Worm (Caenorhabditis elegans) whole organism, L4 larva: Measurements from ENCODE around the gene ZC443.2.

Experiments
- D1046.2 ChIP-seq: fragments of 200-800 bp; sonication (Bioruptor generic); IDR thresholded peaks from 2 replicates; pipeline ENCODE4 v1.3.6; 2022; ENCODE audit warnings: missing genetic modification characterization, missing compliant biosample characterization
- F10B5.3 ChIP-seq: sonication (generic microtip); optimal IDR thresholded peaks from 2 replicates; lab custom pipeline; 2016; ENCODE audit warnings: mild to moderate bottlenecking, missing genetic modification characterization, missing compliant biosample characterization
- F44E2.7 ChIP-seq: fragments of 200-800 bp; sonication (Bioruptor generic); IDR thresholded peaks from 2 replicates; pipeline ENCODE4 v2.1.2; 2022; ENCODE audit warnings: missing genetic modification characterization, missing compliant biosample characterization
- F49E8.2 ChIP-seq: sonication (generic microtip); optimal IDR thresholded peaks from 2 replicates; lab custom pipeline; 2016; ENCODE audit warnings: missing compliant biosample characterization, mild to moderate bottlenecking, missing genetic modification characterization, borderline replicate concordance
- R02D3.7 ChIP-seq: fragments of 150-350 bp; sonication (generic microtip); optimal IDR thresholded peaks from 3 replicates; lab custom pipeline; 2014; ENCODE audit warnings: missing biosample characterization, missing genetic modification characterization
- T20F7.1 ChIP-seq: fragments of 200-800 bp; sonication (Bioruptor generic); optimal IDR thresholded peaks from 2 replicates; lab custom pipeline; 2018; ENCODE audit warnings: mild to moderate bottlenecking, missing genetic modification characterization, missing compliant biosample characterization
- Y48G9A.11 ChIP-seq: fragments of 200-800 bp; sonication (Bioruptor generic); IDR thresholded peaks from 2 replicates; pipeline ENCODE4 v1.3.6; 2022; ENCODE audit warnings: missing genetic modification reagents, missing genetic modification characterization, missing compliant biosample characterization
- ZK337.2 ChIP-seq: fragments of 200-800 bp; sonication (Bioruptor generic); IDR thresholded peaks from 2 replicates; pipeline ENCODE4 v1.3.6; 2022; ENCODE audit warnings: missing genetic modification reagents, missing genetic modification characterization, missing compliant biosample characterization
- aha-1 ChIP-seq: fragments of 150-350 bp; peaks from one replicate; lab custom pipeline; 2014; ENCODE audit warnings: missing biosample characterization, missing genetic modification characterization
- aly-2 ChIP-seq: sonication (generic microtip); optimal IDR thresholded peaks from 2 replicates; lab custom pipeline; 2018; ENCODE audit warnings: missing biosample characterization, missing genetic modification characterization
- ama-1 ChIP-seq: fragments of 150-350 bp; optimal IDR thresholded peaks from 2 replicates; lab custom pipeline; 2014; ENCODE audit warnings: inconsistent platforms, mixed read lengths
- arid-1 ChIP-seq: fragments of 200-800 bp; sonication (Bioruptor generic); conservative IDR thresholded peaks from 2 replicates; pipeline ENCODE4 v1.3.6; 2022; ENCODE audit warnings: missing genetic modification reagents, missing genetic modification characterization, missing compliant biosample characterization
- ceh-82 ChIP-seq: sonication (generic microtip); optimal IDR thresholded peaks from 2 replicates; lab custom pipeline; 2017; ENCODE audit warnings: missing biosample characterization, missing genetic modification characterization
- ces-1 ChIP-seq: fragments of 150-350 bp; sonication (generic microtip); optimal IDR thresholded peaks from 4 replicates; lab custom pipeline; 2014; ENCODE audit warnings: missing biosample characterization, missing genetic modification reagents, missing genetic modification characterization
- daf-16 ChIP-seq, 3 experiments: sonication (generic microtip); optimal IDR thresholded peaks; 2 replicates each; lab custom pipeline; 2016 to 2017; ENCODE audit warnings: missing genetic modification characterization in 3 of 3, missing genetic modification reagents in 3 of 3, mild to moderate bottlenecking in 2 of 3, missing compliant biosample characterization in 2 of 3, missing biosample characterization in 1 of 3, moderate library complexity in 1 of 3
- daf-19 ChIP-seq: fragments of 200-800 bp; sonication (Bioruptor generic); conservative IDR thresholded peaks from 2 replicates; pipeline ENCODE4 v1.3.6; 2022; ENCODE audit warnings: missing genetic modification characterization, missing compliant biosample characterization
- daf-8 ChIP-seq: fragments of 200-800 bp; sonication (Bioruptor generic); IDR thresholded peaks from 2 replicates; pipeline ENCODE4 v1.3.6; 2022; ENCODE audit warnings: missing genetic modification characterization, missing compliant biosample characterization
- dmd-6 ChIP-seq: fragments of 200-800 bp; sonication (Bioruptor generic); IDR thresholded peaks from 2 replicates; pipeline ENCODE4 v1.3.6; 2022; ENCODE audit warnings: missing genetic modification reagents, missing genetic modification characterization, missing compliant biosample characterization
- dmd-8 ChIP-seq: fragments of 200-800 bp; sonication (Bioruptor generic); IDR thresholded peaks from 2 replicates; pipeline ENCODE4 v1.3.6; 2022; ENCODE audit warnings: missing genetic modification characterization, missing compliant biosample characterization
- dmd-9 ChIP-seq: fragments of 200-800 bp; sonication (Bioruptor generic); IDR thresholded peaks from 2 replicates; pipeline ENCODE4 v1.3.6; 2022; ENCODE audit warnings: missing genetic modification reagents, missing genetic modification characterization, missing compliant biosample characterization
- dve-1 ChIP-seq: sonication (generic microtip); optimal IDR thresholded peaks from 2 replicates; lab custom pipeline; 2017; ENCODE audit warnings: antibody characterized with exemption, mild to moderate bottlenecking, missing genetic modification characterization, missing compliant biosample characterization; ENCODE audit not compliant: insufficient read depth
- fkh-10 ChIP-seq: fragments of 150-350 bp; optimal IDR thresholded peaks from 2 replicates; lab custom pipeline; 2014; ENCODE audit warnings: missing biosample characterization, missing genetic modification reagents, missing genetic modification characterization
- fos-1 ChIP-seq: fragments of 150-350 bp; optimal IDR thresholded peaks from 2 replicates; lab custom pipeline; 2014; ENCODE audit warnings: missing biosample characterization, missing genetic modification characterization
- hlh-11 ChIP-seq: fragments of 200-800 bp; sonication (Bioruptor generic); optimal IDR thresholded peaks from 2 replicates; lab custom pipeline; 2018; ENCODE audit warnings: mild to moderate bottlenecking, missing genetic modification characterization, missing compliant biosample characterization
- hmg-1.1 ChIP-seq: fragments of 200-800 bp; sonication (Bioruptor generic); IDR thresholded peaks from 2 replicates; pipeline ENCODE4 v1.3.6; 2022; ENCODE audit warnings: missing genetic modification reagents, missing genetic modification characterization, missing compliant biosample characterization
- jun-1 ChIP-seq: fragments of 150-350 bp; optimal IDR thresholded peaks from 2 replicates; lab custom pipeline; 2014; ENCODE audit warnings: missing biosample characterization, missing genetic modification reagents, missing genetic modification characterization
- lin-15B ChIP-seq: fragments of 150-350 bp; sonication (generic microtip); optimal IDR thresholded peaks from 3 replicates; lab custom pipeline; 2014; ENCODE audit warnings: missing biosample characterization, missing genetic modification characterization
- lsy-2 ChIP-seq, 2 experiments: fragments of 150-350 bp in 1 of 2; sonication (generic microtip) in 1 of 2; optimal IDR thresholded peaks; 2 replicates each; lab custom pipeline; 2014 to 2017; ENCODE audit warnings: missing biosample characterization in 2 of 2, missing genetic modification characterization in 2 of 2
- madf-5 ChIP-seq, 2 experiments: fragments of 200-800 bp; sonication (Bioruptor generic); IDR thresholded peaks; 2 replicates each; pipeline ENCODE4 v1.3.6; 2022; ENCODE audit warnings: missing compliant biosample characterization in 2 of 2, missing genetic modification characterization in 2 of 2
- madf-9 ChIP-seq: fragments of 200-800 bp; sonication (Bioruptor generic); conservative IDR thresholded peaks from 2 replicates; pipeline ENCODE4 v1.3.6; 2022; ENCODE audit warnings: missing genetic modification reagents, missing genetic modification characterization, missing compliant biosample characterization
- mxl-3 ChIP-seq: fragments of 200-800 bp; sonication (Bioruptor generic); optimal IDR thresholded peaks from 2 replicates; lab custom pipeline; 2018; ENCODE audit warnings: mild to moderate bottlenecking, missing genetic modification characterization, missing compliant biosample characterization
- nhr-28 ChIP-seq: fragments of 150-350 bp; optimal IDR thresholded peaks from 2 replicates; lab custom pipeline; 2014; ENCODE audit warnings: missing biosample characterization, missing genetic modification characterization
- nhr-6 ChIP-seq: fragments of 150-350 bp; optimal IDR thresholded peaks from 2 replicates; lab custom pipeline; 2014; ENCODE audit warnings: missing biosample characterization, missing genetic modification characterization
- pqm-1 ChIP-seq: sonication (generic microtip); optimal IDR thresholded peaks from 2 replicates; lab custom pipeline; 2017; ENCODE audit warnings: missing biosample characterization, missing genetic modification characterization
- rbr-2 ChIP-seq: sonication (generic microtip); optimal IDR thresholded peaks from 2 replicates; lab custom pipeline; 2016; ENCODE audit warnings: missing genotype, missing genetic modification characterization, missing compliant biosample characterization
- snpc-1.2 ChIP-seq: fragments of 200-800 bp; sonication (Bioruptor generic); IDR thresholded peaks from 2 replicates; pipeline ENCODE4 v1.3.6; 2022; ENCODE audit warnings: missing genetic modification reagents, missing genetic modification characterization, missing compliant biosample characterization
- snpc-4 ChIP-seq: fragments of 150-350 bp; optimal IDR thresholded peaks from 2 replicates; lab custom pipeline; 2014; ENCODE audit warnings: missing biosample characterization, missing genetic modification characterization
- tag-97 ChIP-seq: fragments of 200-800 bp; sonication (Bioruptor generic); IDR thresholded peaks from 2 replicates; pipeline ENCODE4 v1.3.6; 2022; ENCODE audit warnings: missing genetic modification characterization, missing compliant biosample characterization
- tra-1 ChIP-seq: fragments of 200-800 bp; sonication (Bioruptor generic); IDR thresholded peaks from 2 replicates; pipeline ENCODE4 v1.3.6; 2022; ENCODE audit warnings: missing genetic modification reagents, missing genetic modification characterization, missing compliant biosample characterization
- unc-62 ChIP-seq, 3 experiments: fragments of 150-350 bp in 1 of 3; sonication (generic microtip); optimal IDR thresholded peaks in 2 of 3; peaks in 1 of 3; 1 replicate in 1 of 3; 2 replicates in 2 of 3; lab custom pipeline; 2014 to 2017; ENCODE audit warnings: missing biosample characterization in 3 of 3, missing genetic modification characterization in 3 of 3, missing genetic modification reagents in 3 of 3, missing genotype in 1 of 3
- zag-1 ChIP-seq: fragments of 150-350 bp; optimal IDR thresholded peaks from 2 replicates; lab custom pipeline; 2014; ENCODE audit warnings: missing biosample characterization, missing genetic modification characterization
- zfp-2 ChIP-seq: sonication (generic microtip); optimal IDR thresholded peaks from 2 replicates; lab custom pipeline; 2016; ENCODE audit warnings: mild to moderate bottlenecking, missing genetic modification characterization, missing compliant biosample characterization
- zip-2 ChIP-seq: fragments of 150-350 bp; optimal IDR thresholded peaks from 2 replicates; lab custom pipeline; 2014; ENCODE audit warnings: missing biosample characterization, missing genetic modification characterization

The ZC443.2 gene

ce11 chrV:12849736-12850135, 38.7 kb upstream of the ZC443.2 start, which contains the start of gene C44H9.5:
Gene C44H9.5, minus strand, starts transcription at chrV:12849864.
- TF ChIP-seq ceh-82 (no peak), hlh-11 (tag; lab: Kevin White, UChicago) (peak; percentile 3), dmd-6 (GFP tag; lab: Robert Waterston, UW) (peak; percentile 55; the same call in 1 of the 2 replicates), dve-1 (peak; percentile 14), unc-62 (GFP tag; optimal IDR thresholded peaks at IDR 0.05 in 1 of 2; lab: Kevin White, UChicago) (peak in 1 of 2 experiments; percentile 19), unc-62 (tag; optimal IDR thresholded peaks at IDR 0.05; lab: Kevin White, UChicago) (no peak), pqm-1 (tag; lab: Kevin White, UChicago) (peak; percentile 13), zfp-2 (tag; lab: Kevin White, UChicago) (no peak), hmg-1.1 (GFP tag; lab: Robert Waterston, UW) (no peak), Y48G9A.11 (GFP tag; lab: Robert Waterston, UW) (no peak), lin-15B (no peak), nhr-6 (tag; lab: Kevin White, UChicago) (peak; percentile 8), aha-1 (tag; lab: Kevin White, UChicago) (peak; percentile 9), T20F7.1 (GFP tag; lab: Kevin White, UChicago) (no peak), jun-1 (tag; lab: Kevin White, UChicago) (no peak), snpc-4 (tag; lab: Kevin White, UChicago) (no peak), zag-1 (no peak), lsy-2 (tag; optimal IDR thresholded peaks at IDR 0.05; lab: Kevin White, UChicago) (no peak), fos-1 (tag; lab: Kevin White, UChicago) (no peak), dmd-9 (no peak), F10B5.3 (tag; lab: Kevin White, UChicago) (no peak), F49E8.2 (tag; lab: Kevin White, UChicago) (no peak), dmd-8 (no peak), fkh-10 (GFP tag; lab: Kevin White, UChicago) (no peak), ces-1 (GFP tag; lab: Kevin White, UChicago) (no peak), R02D3.7 (no peak), nhr-28 (tag; lab: Kevin White, UChicago) (peak; percentile 4), daf-8 (GFP tag; lab: Robert Waterston, UW) (no peak), daf-16 (GFP tag; optimal IDR thresholded peaks at IDR 0.05; lab: Kevin White, UChicago) (no peak), daf-16 (tag; optimal IDR thresholded peaks at IDR 0.05; lab: Kevin White, UChicago) (peak; percentile 29)
- TF ChIP-seq, all 104 proteins: peak for 9

- TF ChIP-seq snpc-1.2 (GFP tag; lab: Robert Waterston, UW): no peak
- TF ChIP-seq dve-1: peak; percentile 14
- no peak for TF ChIP-seq daf-16 (GFP tag; optimal IDR thresholded peaks at IDR 0.05; lab: Kevin White, UChicago)
- peak; percentile 47 for TF ChIP-seq daf-16 (tag; optimal IDR thresholded peaks at IDR 0.05; lab: Kevin White, UChicago)
These were observed 34.3 kb upstream of the ZC443.2 start, which contains the start of gene C44H9.6 for ce11 chrV:12845247-12845646. Gene C44H9.6, minus strand, starts transcription at chrV:12845347.

- no peak for TF ChIP-seq arid-1 (GFP tag; lab: Robert Waterston, UW)
- no peak for TF ChIP-seq daf-16 (GFP tag; optimal IDR thresholded peaks at IDR 0.05; lab: Kevin White, UChicago)
- peak; percentile 6 for TF ChIP-seq daf-16 (tag; optimal IDR thresholded peaks at IDR 0.05; lab: Kevin White, UChicago)
These were observed 33.8 kb upstream of the ZC443.2 start for ce11 chrV:12844748-12845147.

ce11 chrV:12835388-12835787, 24.4 kb upstream of the ZC443.2 start, which contains the start of gene C44H9.4:
Gene C44H9.4, plus strand, starts transcription at chrV:12835688.
- TF ChIP-seq madf-5 (GFP tag; IDR thresholded peaks at IDR 0.05; lab: Robert Waterston, UW) (no peak), daf-19 (GFP tag; lab: Robert Waterston, UW) (no peak), F44E2.7 (GFP tag; lab: Robert Waterston, UW) (no peak), zip-2 (no peak), madf-9 (GFP tag; lab: Robert Waterston, UW) (no peak), aha-1 (tag; lab: Kevin White, UChicago) (no peak), tra-1 (GFP tag; lab: Robert Waterston, UW) (no peak), rbr-2 (no peak), fos-1 (tag; lab: Kevin White, UChicago) (no peak), tag-97 (GFP tag; lab: Robert Waterston, UW) (no peak), D1046.2 (no peak), aly-2 (tag; lab: Kevin White, UChicago) (no peak), ZK337.2 (GFP tag; lab: Robert Waterston, UW) (no peak), hmg-1.1 (GFP tag; lab: Robert Waterston, UW) (no peak), zag-1 (no peak), mxl-3 (GFP tag; lab: Kevin White, UChicago) (no peak), ama-1 (lab: Kevin White, UChicago) (no peak)
- TF ChIP-seq, all 104 proteins: peak for 0
